Worm (Caenorhabditis elegans) whole organism, late embryonic: ENCODE measurements around the gene pqm-1.
A peak's percentile ranks its signal among the peaks of the same experiment; 100 is the strongest.

Source experiments
- C08G9.2 ChIP-seq: sonication (generic microtip); optimal IDR thresholded peaks from 2 replicates; lab custom pipeline; 2016; ENCODE audit warnings: mild to moderate bottlenecking, missing genetic modification characterization, moderate library complexity, missing compliant biosample characterization
- C38D4.7 ChIP-seq: fragments of 200-800 bp; sonication (Bioruptor generic); optimal IDR thresholded peaks from 2 replicates; lab custom pipeline; 2018; ENCODE audit warnings: mild to moderate bottlenecking, missing genetic modification characterization, moderate library complexity, missing compliant biosample characterization
- K02D7.2 ChIP-seq: sonication (generic microtip); optimal IDR thresholded peaks from 2 replicates; lab custom pipeline; 2017; ENCODE audit warnings: mild to moderate bottlenecking, missing genetic modification characterization, missing compliant biosample characterization
- K09A11.1 ChIP-seq: sonication (generic microtip); optimal IDR thresholded peaks from 2 replicates; lab custom pipeline; 2017; ENCODE audit warnings: antibody characterized with exemption, mild to moderate bottlenecking, missing genetic modification characterization, missing compliant biosample characterization; ENCODE audit not compliant: insufficient read depth
- ahr-1 ChIP-seq: sonication (generic microtip); optimal IDR thresholded peaks from 2 replicates; lab custom pipeline; 2016; ENCODE audit warnings: missing genetic modification characterization, missing compliant biosample characterization
- ama-1 ChIP-seq: fragments of 150-350 bp; optimal IDR thresholded peaks from 2 replicates; lab custom pipeline; 2014
- ceh-14 ChIP-seq: sonication (generic microtip); optimal IDR thresholded peaks from 2 replicates; lab custom pipeline; 2016; ENCODE audit warnings: missing genotype, missing genetic modification characterization, missing compliant biosample characterization
- ceh-19 ChIP-seq: fragments of 200-800 bp; sonication (Bioruptor generic); optimal IDR thresholded peaks from 2 replicates; lab custom pipeline; 2018; ENCODE audit warnings: mild to moderate bottlenecking, missing genetic modification characterization, missing compliant biosample characterization
- ceh-2 ChIP-seq: sonication (generic microtip); optimal IDR thresholded peaks from 2 replicates; lab custom pipeline; 2016; ENCODE audit warnings: missing genotype, missing genetic modification characterization, missing compliant biosample characterization
- ceh-31 ChIP-seq: sonication (generic microtip); optimal IDR thresholded peaks from 2 replicates; lab custom pipeline; 2016; ENCODE audit warnings: missing genetic modification characterization, missing compliant biosample characterization
- ceh-34 ChIP-seq: sonication (generic microtip); optimal IDR thresholded peaks from 2 replicates; lab custom pipeline; 2016; ENCODE audit warnings: mild to moderate bottlenecking, missing genetic modification characterization, missing compliant biosample characterization
- ceh-48 ChIP-seq: sonication (generic microtip); optimal IDR thresholded peaks from 2 replicates; lab custom pipeline; 2016; ENCODE audit warnings: missing genetic modification characterization, inconsistent platforms, missing compliant biosample characterization
- ceh-9 ChIP-seq: sonication (generic microtip); optimal IDR thresholded peaks from 2 replicates; lab custom pipeline; 2016; ENCODE audit warnings: mild to moderate bottlenecking, missing genetic modification characterization, inconsistent platforms, missing compliant biosample characterization
- che-1 ChIP-seq: sonication (generic microtip); optimal IDR thresholded peaks from 2 replicates; lab custom pipeline; 2016; ENCODE audit warnings: mild to moderate bottlenecking, missing genetic modification characterization, missing compliant biosample characterization
- elt-4 ChIP-seq: sonication (generic microtip); optimal IDR thresholded peaks from 2 replicates; lab custom pipeline; 2016; ENCODE audit warnings: missing genetic modification characterization, missing compliant biosample characterization
- ets-4 ChIP-seq: sonication (generic microtip); optimal IDR thresholded peaks from 2 replicates; lab custom pipeline; 2016; ENCODE audit warnings: missing genetic modification characterization, missing compliant biosample characterization
- eyg-1 ChIP-seq: sonication (generic microtip); optimal IDR thresholded peaks from 2 replicates; lab custom pipeline; 2016; ENCODE audit warnings: missing genotype, missing genetic modification characterization, missing compliant biosample characterization
- fax-1 ChIP-seq: sonication (generic microtip); optimal IDR thresholded peaks from 2 replicates; lab custom pipeline; 2016; ENCODE audit warnings: missing genotype, missing genetic modification characterization, missing compliant biosample characterization
- fkh-10 ChIP-seq: fragments of 150-350 bp; optimal IDR thresholded peaks from 2 replicates; lab custom pipeline; 2014; ENCODE audit warnings: missing biosample characterization, missing genetic modification reagents, missing genetic modification characterization
- gmeb-2 ChIP-seq: sonication (generic microtip); optimal IDR thresholded peaks from 2 replicates; lab custom pipeline; 2016; ENCODE audit warnings: missing genetic modification characterization, inconsistent platforms, missing compliant biosample characterization
- hlh-13 ChIP-seq: fragments of 200-800 bp; sonication (Bioruptor generic); optimal IDR thresholded peaks from 2 replicates; lab custom pipeline; 2018; ENCODE audit warnings: mild to moderate bottlenecking, missing genetic modification characterization, missing compliant biosample characterization
- hlh-30 ChIP-seq: sonication (generic microtip); optimal IDR thresholded peaks from 2 replicates; lab custom pipeline; 2017; ENCODE audit warnings: antibody characterized with exemption, missing genetic modification characterization, missing compliant biosample characterization; ENCODE audit not compliant: insufficient read depth
- hlh-6 ChIP-seq: sonication (generic microtip); optimal IDR thresholded peaks from 2 replicates; lab custom pipeline; 2016; ENCODE audit warnings: missing genotype, missing genetic modification characterization, missing compliant biosample characterization
- lim-6 ChIP-seq: sonication (generic microtip); optimal IDR thresholded peaks from 2 replicates; lab custom pipeline; 2016; ENCODE audit warnings: missing genetic modification characterization, missing compliant biosample characterization
- lin-11 ChIP-seq: fragments of 200-800 bp; sonication (Bioruptor generic); optimal IDR thresholded peaks from 2 replicates; lab custom pipeline; 2018; ENCODE audit warnings: mild to moderate bottlenecking, missing genetic modification characterization, missing compliant biosample characterization
- madf-2 ChIP-seq: sonication (generic microtip); optimal IDR thresholded peaks from 2 replicates; lab custom pipeline; 2017; ENCODE audit warnings: missing genetic modification characterization, missing compliant biosample characterization
- nfya-1 ChIP-seq: sonication (generic microtip); optimal IDR thresholded peaks from 2 replicates; lab custom pipeline; 2017; ENCODE audit warnings: missing genetic modification characterization, mild to moderate bottlenecking, missing compliant biosample characterization, antibody characterized with exemption, moderate library complexity
- nhr-11 ChIP-seq: fragments of 150-350 bp; optimal IDR thresholded peaks from 2 replicates; lab custom pipeline; 2014; ENCODE audit warnings: missing biosample characterization, missing genetic modification characterization
- nhr-232 ChIP-seq: sonication (generic microtip); optimal IDR thresholded peaks from 2 replicates; lab custom pipeline; 2016; ENCODE audit warnings: missing genetic modification characterization, missing compliant biosample characterization
- npax-4 ChIP-seq: sonication (generic microtip); optimal IDR thresholded peaks from 2 replicates; lab custom pipeline; 2016; ENCODE audit warnings: missing genetic modification characterization, missing compliant biosample characterization
- pag-3 ChIP-seq: sonication (generic microtip); optimal IDR thresholded peaks from 2 replicates; lab custom pipeline; 2016; ENCODE audit warnings: missing compliant biosample characterization, missing genetic modification characterization, borderline replicate concordance
- pha-4 ChIP-seq: fragments of 150-350 bp; optimal IDR thresholded peaks from 2 replicates; lab custom pipeline; 2018; ENCODE audit warnings: missing biosample characterization, missing genetic modification reagents, missing genetic modification characterization
- pqm-1 ChIP-seq: sonication (generic microtip); optimal IDR thresholded peaks from 2 replicates; lab custom pipeline; 2016; ENCODE audit warnings: missing genetic modification characterization, missing compliant biosample characterization
- pros-1 ChIP-seq: fragments of 150-350 bp; optimal IDR thresholded peaks from 2 replicates; lab custom pipeline; 2014; ENCODE audit warnings: missing biosample characterization, missing genetic modification reagents, missing genetic modification characterization
- sox-2 ChIP-seq: fragments of 200-800 bp; sonication (Bioruptor generic); IDR thresholded peaks from 2 replicates; pipeline ENCODE4 v1.3.6; 2022; ENCODE audit warnings: missing genetic modification reagents, missing genetic modification characterization, missing compliant biosample characterization
- ttx-3 ChIP-seq: sonication (generic microtip); optimal IDR thresholded peaks from 2 replicates; lab custom pipeline; 2016; ENCODE audit warnings: missing genetic modification reagents, missing genetic modification characterization, missing compliant biosample characterization
- unc-3 ChIP-seq, 2 experiments: fragments of 200-800 bp in 1 of 2; sonication (Bioruptor generic) in 1 of 2; sonication (generic microtip) in 1 of 2; conservative IDR thresholded peaks in 1 of 2; optimal IDR thresholded peaks in 1 of 2; 2 replicates each; pipeline versions ENCODE4 v1.3.6 to Lab custom; 2016 to 2022; ENCODE audit warnings: missing compliant biosample characterization in 2 of 2, missing genetic modification characterization in 2 of 2, missing genetic modification reagents in 1 of 2
- unc-55 ChIP-seq: sonication (generic microtip); optimal IDR thresholded peaks from 2 replicates; lab custom pipeline; 2017; ENCODE audit warnings: missing biosample characterization, missing genetic modification reagents, missing genetic modification characterization
- unc-86 ChIP-seq: sonication (generic microtip); optimal IDR thresholded peaks from 2 replicates; lab custom pipeline; 2016; ENCODE audit warnings: missing genetic modification characterization, missing compliant biosample characterization
- zip-5 ChIP-seq: sonication (generic microtip); optimal IDR thresholded peaks from 2 replicates; lab custom pipeline; 2016; ENCODE audit warnings: missing genetic modification characterization, missing compliant biosample characterization
- ztf-16 ChIP-seq: sonication (generic microtip); optimal IDR thresholded peaks from 2 replicates; lab custom pipeline; 2017; ENCODE audit warnings: missing genetic modification characterization, missing compliant biosample characterization

The pqm-1 gene

ce11 chrII:11157660-11158059 lies 5.3 kb upstream of the pqm-1 start (continued):
- TF ChIP-seq ttx-3 (tag; lab: Kevin White, UChicago) (peak; percentile 27), gmeb-2 (peak; percentile 27), pros-1 (tag; lab: Kevin White, UChicago) (no peak), madf-2 (peak; percentile 25), pag-3 (peak; percentile 28), fkh-10 (no peak), pqm-1 (tag; lab: Kevin White, UChicago) (no peak), npax-4 (tag; lab: Kevin White, UChicago) (no peak), ahr-1 (no peak), hlh-6 (tag; lab: Kevin White, UChicago) (no peak), ama-1 (lab: Kevin White, UChicago) (no peak), hlh-13 (GFP tag; lab: Kevin White, UChicago) (peak; percentile 31), zip-5 (tag; lab: Kevin White, UChicago) (no peak), eyg-1 (no peak), pha-4 (no peak), sox-2 (GFP tag; lab: Robert Waterston, UW) (no peak), fax-1 (tag; lab: Kevin White, UChicago) (peak; percentile 38), C38D4.7 (GFP tag; lab: Kevin White, UChicago) (peak; percentile 32), ceh-19 (GFP tag; lab: Kevin White, UChicago) (no peak), ceh-14 (peak; percentile 10), ceh-34 (tag; lab: Kevin White, UChicago) (peak; percentile 8), nhr-11 (tag; lab: Kevin White, UChicago) (no peak), ets-4 (tag; lab: Kevin White, UChicago) (no peak), nhr-232 (tag; lab: Kevin White, UChicago) (peak; percentile 27)

- no peak for TF ChIP-seq ceh-31 (tag; lab: Kevin White, UChicago)
- TF ChIP-seq unc-86 (tag; lab: Kevin White, UChicago): no peak
- no peak for TF ChIP-seq gmeb-2
- TF ChIP-seq K02D7.2 (tag; lab: Kevin White, UChicago): no peak
- no peak for TF ChIP-seq ceh-48 (tag; lab: Kevin White, UChicago)
- no peak for TF ChIP-seq unc-3 (GFP tag; conservative IDR thresholded peaks at IDR 0.05; lab: Robert Waterston, UW)
- no peak for TF ChIP-seq unc-3 (tag; optimal IDR thresholded peaks at IDR 0.05; lab: Kevin White, UChicago)
- TF ChIP-seq C08G9.2: no peak
- no peak for TF ChIP-seq unc-55 (GFP tag; lab: Kevin White, UChicago)
- no peak for TF ChIP-seq ceh-9
- TF ChIP-seq nhr-232 (tag; lab: Kevin White, UChicago): no peak
- TF ChIP-seq elt-4: no peak
- no peak for TF ChIP-seq ets-4 (tag; lab: Kevin White, UChicago)
- no peak for TF ChIP-seq zip-5 (tag; lab: Kevin White, UChicago)
Observed at ce11 chrII:11156160-11156559, 3.8 kb upstream of the pqm-1 start.

- TF ChIP-seq lim-6 (tag; lab: Kevin White, UChicago) (no peak), C38D4.7 (GFP tag; lab: Kevin White, UChicago) (no peak), fax-1 (tag; lab: Kevin White, UChicago) (no peak), ets-4 (tag; lab: Kevin White, UChicago) (no peak), che-1 (tag; lab: Kevin White, UChicago) (no peak), lin-11 (tag; lab: Kevin White, UChicago) (no peak), K09A11.1 (tag; lab: Kevin White, UChicago) (no peak), ceh-2 (tag; lab: Kevin White, UChicago) (no peak), hlh-30 (no peak), nfya-1 (tag; lab: Kevin White, UChicago) (no peak), ztf-16 (tag; lab: Kevin White, UChicago) (no peak), ceh-14 (no peak), unc-86 (tag; lab: Kevin White, UChicago) (no peak)
Observed at ce11 chrII:11155400-11155799, 3.0 kb upstream of the pqm-1 start.
